Fruit fly (Drosophila melanogaster) whole organism, embryonic: Measurements from ENCODE around the gene yellow-e.

Experiments used
- Aef1 ChIP-seq: fragments of 200-800 bp; sonication (Bioruptor generic); IDR thresholded peaks from 3 replicates; pipeline ENCODE4 v1.3.6; 2022; ENCODE audit warnings: missing biosample characterization, missing genetic modification characterization
- BtbVII ChIP-seq: fragments of 200-800 bp; sonication (Bioruptor generic); optimal IDR thresholded peaks from 3 replicates; lab custom pipeline; 2017; ENCODE audit warnings: missing biosample characterization, mild to moderate bottlenecking, missing genetic modification characterization
- Bteb2 ChIP-seq: fragments of 200-800 bp; sonication (Bioruptor generic); optimal IDR thresholded peaks from 2 replicates; lab custom pipeline; 2016; ENCODE audit warnings: missing biosample characterization, missing genetic modification characterization
- CG10209 ChIP-seq: fragments of 200-800 bp; sonication (Bioruptor generic); optimal IDR thresholded peaks from 3 replicates; lab custom pipeline; 2017; ENCODE audit warnings: missing biosample characterization, mild to moderate bottlenecking, missing genetic modification characterization, missing genetic modification reagents
- CG10274 ChIP-seq: fragments of 200-800 bp; sonication (Bioruptor generic); optimal IDR thresholded peaks from 3 replicates; lab custom pipeline; 2017; ENCODE audit warnings: missing biosample characterization, mild to moderate bottlenecking, missing genetic modification characterization
- CG11093 ChIP-seq: fragments of 200-800 bp; sonication (Bioruptor generic); IDR thresholded peaks from 3 replicates; pipeline ENCODE4 v1.3.6; 2022; ENCODE audit warnings: missing biosample characterization, missing genetic modification characterization
- CG11247 ChIP-seq: fragments of 200-800 bp; sonication (Bioruptor generic); IDR thresholded peaks from 2 replicates; pipeline ENCODE4 v1.3.6; 2022; ENCODE audit warnings: missing biosample characterization, missing genetic modification characterization
- CG11560 ChIP-seq: fragments of 200-800 bp; sonication (Bioruptor generic); IDR thresholded peaks from 3 replicates; pipeline ENCODE4 v1.3.6; 2022; ENCODE audit warnings: missing biosample characterization, missing genetic modification characterization
- CG12155 ChIP-seq: fragments of 200-800 bp; sonication (Bioruptor generic); optimal IDR thresholded peaks from 3 replicates; lab custom pipeline; 2016; ENCODE audit warnings: missing biosample characterization, missing genetic modification characterization
- CG13624 ChIP-seq: fragments of 200-800 bp; sonication (Bioruptor generic); optimal IDR thresholded peaks from 2 replicates; lab custom pipeline; 2016; ENCODE audit warnings: missing biosample characterization, missing genetic modification characterization
- CG14441 ChIP-seq: fragments of 200-800 bp; sonication (Bioruptor generic); IDR thresholded peaks from 2 replicates; pipeline ENCODE4 v1.3.6; 2022; ENCODE audit warnings: missing biosample characterization, missing genetic modification characterization
- CG14860 ChIP-seq: fragments of 200-800 bp; sonication (Bioruptor generic); IDR thresholded peaks from 3 replicates; pipeline ENCODE4 v1.3.6; 2022; ENCODE audit warnings: missing biosample characterization, missing genetic modification characterization; ENCODE audit not compliant: partially characterized antibody
- CG1602 ChIP-seq: fragments of 200-800 bp; sonication (Bioruptor generic); optimal IDR thresholded peaks from 3 replicates; lab custom pipeline; 2016; ENCODE audit warnings: missing biosample characterization, missing genetic modification characterization
- CG2129 ChIP-seq: fragments of 200-800 bp; sonication (Bioruptor generic); IDR thresholded peaks from 2 replicates; pipeline ENCODE4 v1.3.6; 2022; ENCODE audit warnings: missing biosample characterization, missing genetic modification characterization; ENCODE audit not compliant: partially characterized antibody
- CG2202 ChIP-seq: fragments of 200-800 bp; sonication (Bioruptor generic); optimal IDR thresholded peaks from 2 replicates; lab custom pipeline; 2018; ENCODE audit warnings: missing biosample characterization, mild to moderate bottlenecking, missing genetic modification characterization
- CG31365 ChIP-seq: fragments of 200-800 bp; sonication (Bioruptor generic); optimal IDR thresholded peaks from 2 replicates; lab custom pipeline; 2018; ENCODE audit warnings: missing biosample characterization, mild to moderate bottlenecking, missing genetic modification characterization
- CG31441 ChIP-seq: fragments of 200-800 bp; sonication (Bioruptor generic); IDR thresholded peaks from 2 replicates; pipeline ENCODE4 v1.3.6; 2022; ENCODE audit warnings: missing biosample characterization, missing genetic modification characterization
- CG32532 ChIP-seq: fragments of 200-800 bp; sonication (Bioruptor generic); IDR thresholded peaks from 2 replicates; pipeline ENCODE4 v1.3.6; 2022; ENCODE audit warnings: missing biosample characterization, missing genetic modification characterization
- CG4282 ChIP-seq: fragments of 200-800 bp; sonication (Bioruptor generic); optimal IDR thresholded peaks from 2 replicates; lab custom pipeline; 2016; ENCODE audit warnings: missing biosample characterization, missing genetic modification characterization
- CG4328 ChIP-seq: fragments of 200-800 bp; sonication (Bioruptor generic); optimal IDR thresholded peaks from 3 replicates; lab custom pipeline; 2017; ENCODE audit warnings: missing biosample characterization, missing genetic modification reagents, missing genetic modification characterization
- CG6791 ChIP-seq: fragments of 200-800 bp; sonication (Bioruptor generic); IDR thresholded peaks from 3 replicates; pipeline ENCODE4 v1.3.6; 2022; ENCODE audit warnings: missing biosample characterization, missing genetic modification characterization; ENCODE audit not compliant: partially characterized antibody
- CG7928 ChIP-seq: fragments of 200-800 bp; sonication (Bioruptor generic); optimal IDR thresholded peaks from 2 replicates; lab custom pipeline; 2017; ENCODE audit warnings: missing biosample characterization, mild to moderate bottlenecking, missing genetic modification characterization
- CG9817 ChIP-seq: fragments of 200-800 bp; sonication (Bioruptor generic); optimal IDR thresholded peaks from 2 replicates; lab custom pipeline; 2018; ENCODE audit warnings: missing biosample characterization, mild to moderate bottlenecking, missing genetic modification characterization, moderate library complexity
- Dip2 ChIP-seq: fragments of 200-800 bp; sonication (Bioruptor generic); IDR thresholded peaks from 2 replicates; pipeline ENCODE4 v1.3.6; 2022; ENCODE audit warnings: missing biosample characterization, missing genetic modification characterization
- Fer1 ChIP-seq: fragments of 200-800 bp; sonication (Bioruptor generic); optimal IDR thresholded peaks from 2 replicates; lab custom pipeline; 2017; ENCODE audit warnings: missing biosample characterization, mild to moderate bottlenecking, missing genetic modification characterization
- Gsc ChIP-seq: fragments of 200-800 bp; sonication (Bioruptor generic); IDR thresholded peaks from 2 replicates; pipeline ENCODE4 v1.3.6; 2022; ENCODE audit warnings: missing biosample characterization, missing genetic modification characterization
- Hmx ChIP-seq: fragments of 200-800 bp; sonication (Bioruptor generic); optimal IDR thresholded peaks from 2 replicates; lab custom pipeline; 2016; ENCODE audit warnings: missing biosample characterization, missing genetic modification characterization
- Hr3 ChIP-seq: fragments of 200-800 bp; sonication (Bioruptor generic); optimal IDR thresholded peaks from 3 replicates; lab custom pipeline; 2016; ENCODE audit warnings: missing biosample characterization, missing genetic modification characterization
- Lim3 ChIP-seq: fragments of 200-800 bp; sonication (Bioruptor generic); IDR thresholded peaks from 2 replicates; pipeline ENCODE4 v1.3.6; 2022; ENCODE audit warnings: missing biosample characterization, missing genetic modification characterization
- Meics ChIP-seq: fragments of 200-800 bp; sonication (Bioruptor generic); optimal IDR thresholded peaks from 2 replicates; lab custom pipeline; 2017; ENCODE audit warnings: missing biosample characterization, mild to moderate bottlenecking, missing genetic modification characterization
- Mrtf ChIP-seq: fragments of 200-800 bp; sonication (Bioruptor generic); IDR thresholded peaks from 3 replicates; pipeline ENCODE4 v1.3.6; 2022; ENCODE audit warnings: missing biosample characterization, missing genetic modification characterization
- NC2α ChIP-seq: fragments of 200-800 bp; sonication (Bioruptor generic); optimal IDR thresholded peaks from 2 replicates; lab custom pipeline; 2016; ENCODE audit warnings: missing biosample characterization, missing genetic modification characterization
- Ptx1 ChIP-seq: fragments of 200-800 bp; sonication (Bioruptor generic); IDR thresholded peaks from 2 replicates; pipeline ENCODE4 v1.3.6; 2022; ENCODE audit warnings: missing biosample characterization, missing genetic modification characterization
- Ssrp ChIP-seq: fragments of 200-800 bp; sonication (Bioruptor generic); optimal IDR thresholded peaks from 2 replicates; lab custom pipeline; 2018; ENCODE audit warnings: missing biosample characterization, mild to moderate bottlenecking, missing genetic modification characterization, moderate library complexity
- Taf1 ChIP-seq: fragments of 200-800 bp; sonication (Bioruptor generic); IDR thresholded peaks from 2 replicates; pipeline ENCODE4 v1.3.6; 2022; ENCODE audit warnings: missing biosample characterization, missing genetic modification characterization
- Xrp1 ChIP-seq: fragments of 200-800 bp; sonication (Bioruptor generic); IDR thresholded peaks from 2 replicates; pipeline ENCODE4 v1.3.6; 2022; ENCODE audit warnings: missing biosample characterization, missing genetic modification characterization
- ash1 ChIP-seq: fragments of 200-800 bp; sonication (Bioruptor generic); optimal IDR thresholded peaks from 2 replicates; lab custom pipeline; 2018; ENCODE audit warnings: missing biosample characterization, mild to moderate bottlenecking, missing genetic modification characterization
- br ChIP-seq: fragments of >200 bp; optimal IDR thresholded peaks from 2 replicates; lab custom pipeline; 2017
- crc ChIP-seq: fragments of 200-800 bp; sonication (Bioruptor generic); optimal IDR thresholded peaks from 2 replicates; lab custom pipeline; 2016; ENCODE audit warnings: missing biosample characterization, missing genetic modification characterization
- cwo ChIP-seq: fragments of 200-800 bp; sonication (Bioruptor generic); optimal IDR thresholded peaks from 3 replicates; lab custom pipeline; 2017; ENCODE audit warnings: missing biosample characterization, missing genetic modification characterization, mild to moderate bottlenecking, moderate library complexity, missing genetic modification reagents
- fd3F ChIP-seq: fragments of 200-800 bp; sonication (Bioruptor generic); optimal IDR thresholded peaks from 2 replicates; lab custom pipeline; 2018; ENCODE audit warnings: missing biosample characterization, mild to moderate bottlenecking, missing genetic modification characterization, moderate library complexity
- insv ChIP-seq, 2 experiments: fragments of 200-800 bp; sonication (Bioruptor generic); optimal IDR thresholded peaks; 3 replicates each; lab custom pipeline; 2016 to 2018; ENCODE audit warnings: missing biosample characterization in 2 of 2, missing genetic modification characterization in 2 of 2
- nau ChIP-seq: fragments of 200-800 bp; sonication (Bioruptor generic); optimal IDR thresholded peaks from 3 replicates; lab custom pipeline; 2017; ENCODE audit warnings: missing biosample characterization, mild to moderate bottlenecking, missing genetic modification characterization, missing genetic modification reagents
- pho ChIP-seq: fragments of 200-800 bp; sonication (Bioruptor generic); optimal IDR thresholded peaks from 2 replicates; lab custom pipeline; 2016; ENCODE audit warnings: missing biosample characterization, missing genetic modification characterization
- pzg ChIP-seq: fragments of 200-800 bp; sonication (Bioruptor generic); optimal IDR thresholded peaks from 3 replicates; lab custom pipeline; 2018; ENCODE audit warnings: missing biosample characterization, mild to moderate bottlenecking, missing genetic modification characterization, moderate library complexity
- repo ChIP-seq: fragments of 200-800 bp; sonication (Bioruptor generic); optimal IDR thresholded peaks from 2 replicates; lab custom pipeline; 2016; ENCODE audit warnings: missing biosample characterization, missing genetic modification characterization
- rib ChIP-seq: fragments of 200-800 bp; sonication (Bioruptor generic); IDR thresholded peaks from 2 replicates; pipeline ENCODE4 v1.3.6; 2022; ENCODE audit warnings: missing biosample characterization, missing genetic modification characterization
- sc ChIP-seq, 3 experiments: fragments of >200 bp in 2 of 3; fragments of 200-800 bp in 1 of 3; sonication (Bioruptor generic) in 1 of 3; optimal IDR thresholded peaks; 2 replicates in 2 of 3; 3 replicates in 1 of 3; lab custom pipeline; 2017; ENCODE audit warnings: mild to moderate bottlenecking in 1 of 3, missing biosample characterization in 1 of 3, missing genetic modification characterization in 1 of 3, missing genetic modification reagents in 1 of 3
- schlank ChIP-seq: fragments of 200-800 bp; sonication (Bioruptor generic); optimal IDR thresholded peaks from 2 replicates; lab custom pipeline; 2018; ENCODE audit warnings: missing biosample characterization, mild to moderate bottlenecking, missing genetic modification characterization
- sr ChIP-seq: fragments of 200-800 bp; sonication (Bioruptor generic); IDR thresholded peaks from 3 replicates; pipeline ENCODE4 v1.3.6; 2022; ENCODE audit warnings: missing biosample characterization, missing genetic modification characterization
- stwl ChIP-seq: fragments of 200-800 bp; sonication (Bioruptor generic); optimal IDR thresholded peaks from 3 replicates; lab custom pipeline; 2018; ENCODE audit warnings: missing biosample characterization, mild to moderate bottlenecking, missing genetic modification characterization, moderate library complexity

The yellow-e gene

DNA sequence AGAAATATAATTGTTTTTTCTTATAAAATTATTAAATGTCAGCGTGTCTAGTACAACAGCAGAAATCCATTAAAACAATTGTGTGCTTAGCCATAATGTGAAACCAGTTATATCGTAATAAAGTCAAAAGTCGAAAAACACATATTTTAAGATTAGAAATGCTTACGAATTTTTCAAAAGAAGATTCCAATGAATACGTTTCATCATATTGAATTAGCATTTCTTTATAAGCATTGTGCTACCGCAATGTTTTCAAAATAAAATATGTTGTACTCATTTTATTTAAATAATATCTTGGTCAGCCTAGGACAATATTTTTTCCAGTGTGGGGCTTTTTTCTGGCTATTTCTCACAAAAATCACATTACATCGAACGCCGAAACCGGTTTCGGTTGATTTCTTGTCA, 37.8 kb upstream of the yellow-e start (continued):
- no peak for TF ChIP-seq ash1 (GFP tag; lab: Kevin White, UChicago)
- peak; percentile 74 for TF ChIP-seq CG1602 (GFP tag; lab: Kevin White, UChicago)
- TF ChIP-seq Bteb2, result peak; percentile 21
- TF ChIP-seq CG10209, result peak; percentile 84
- no peak for TF ChIP-seq insv (GFP tag; optimal IDR thresholded peaks at IDR 0.05; lab: Kevin White, UChicago)
- peak; percentile 73 for TF ChIP-seq Hr3
- no peak for TF ChIP-seq CG14860 (GFP tag; lab: Robert Waterston, UW)
- no peak for TF ChIP-seq sc (optimal IDR thresholded peaks at IDR 0.05; lab: Kevin White, UChicago)
- TF ChIP-seq sc (GFP tag; optimal IDR thresholded peaks at IDR 0.05; lab: Kevin White, UChicago), result peak; percentile 64
- TF ChIP-seq schlank (tag; lab: Kevin White, UChicago), result no peak
- no peak; the same call in 1 of the 3 replicates for TF ChIP-seq Mrtf (GFP tag; lab: Robert Waterston, UW)
- peak; percentile 82 for TF ChIP-seq BtbVII (GFP tag; lab: Kevin White, UChicago)
- peak; percentile 86 for TF ChIP-seq CG31441 (GFP tag; lab: Robert Waterston, UW)
- TF ChIP-seq CG6791 (GFP tag; lab: Robert Waterston, UW), result no peak
- peak; percentile 55 for TF ChIP-seq CG2202 (tag; lab: Kevin White, UChicago)
- TF ChIP-seq Hmx (GFP tag; lab: Kevin White, UChicago), result peak; percentile 62
- peak; percentile 43 for TF ChIP-seq CG7928 (GFP tag; lab: Kevin White, UChicago)
- TF ChIP-seq Taf1 (GFP tag; lab: Robert Waterston, UW), result no peak
- TF ChIP-seq stwl (tag; lab: Kevin White, UChicago), result no peak
- TF ChIP-seq cwo (GFP tag; lab: Kevin White, UChicago), result peak; percentile 57
- peak; percentile 58; the same call in 1 of the 3 replicates for TF ChIP-seq CG11093 (GFP tag; lab: Robert Waterston, UW)
- TF ChIP-seq CG14441 (GFP tag; lab: Robert Waterston, UW), result peak; percentile 44; the same call in 1 of the 2 replicates
- no peak for TF ChIP-seq CG2129
- no peak for TF ChIP-seq sr
- TF ChIP-seq pho (GFP tag; lab: Kevin White, UChicago), result peak; percentile 73
- no peak for TF ChIP-seq pzg (GFP tag; lab: Kevin White, UChicago)
- peak; percentile 86 for TF ChIP-seq Meics
- peak; percentile 59; the same call in 2 of the 3 replicates for TF ChIP-seq CG11560 (tag; lab: Robert Waterston, UW)
- no peak for TF ChIP-seq Lim3 (GFP tag; lab: Robert Waterston, UW)
- TF ChIP-seq Dip2, result no peak
- TF ChIP-seq Aef1, result peak; percentile 46
- peak; percentile 78 for TF ChIP-seq Ssrp (tag; lab: Kevin White, UChicago)
- TF ChIP-seq CG12155 (GFP tag; lab: Kevin White, UChicago), result peak; percentile 70
- no peak for TF ChIP-seq rib (GFP tag; lab: Robert Waterston, UW)
- TF ChIP-seq crc (GFP tag; lab: Kevin White, UChicago), result no peak
- TF ChIP-seq CG4282, result no peak
- no peak for TF ChIP-seq repo (GFP tag; lab: Kevin White, UChicago)
- peak; percentile 69 for TF ChIP-seq nau (GFP tag; lab: Kevin White, UChicago)
- peak; percentile 76 for TF ChIP-seq CG32532 (GFP tag; lab: Robert Waterston, UW)
- peak; percentile 72 for TF ChIP-seq fd3F
- no peak for TF ChIP-seq br (lab: Kevin White, UChicago)
- TF ChIP-seq Ptx1, result peak; percentile 77
- 0 out of 2 replicates have a peak, but pooled peaks have one; percentile 20 for TF ChIP-seq Gsc (GFP tag; lab: Robert Waterston, UW)
- peak; percentile 77 for TF ChIP-seq Fer1 (GFP tag; lab: Kevin White, UChicago)
- TF ChIP-seq CG10274 (GFP tag; lab: Kevin White, UChicago), result peak; percentile 56
- peak; percentile 30 for TF ChIP-seq CG4328 (GFP tag; lab: Kevin White, UChicago)
- peak; percentile 64 for TF ChIP-seq CG13624 (GFP tag; lab: Kevin White, UChicago)
- peak; percentile 30; the same call in 1 of the 2 replicates for TF ChIP-seq CG11247 (GFP tag; lab: Robert Waterston, UW)
- TF ChIP-seq NC2α (GFP tag; lab: Kevin White, UChicago), result peak; percentile 17
- TF ChIP-seq Xrp1 (GFP tag; lab: Robert Waterston, UW), result peak; percentile 75
- TF ChIP-seq CG31365, result no peak
- peak; percentile 64 for TF ChIP-seq CG9817 (tag; lab: Kevin White, UChicago)
